Fruit fly (Drosophila melanogaster) whole organism, embryonic: ENCODE data around the gene Ada1-2.

Experiments used
- Atf6 ChIP-seq: fragments of 200-800 bp; sonication (Bioruptor generic); IDR thresholded peaks from 2 replicates; pipeline ENCODE4 v1.3.6; 2022; ENCODE audit warnings: missing biosample characterization, missing genetic modification characterization
- CG10147 ChIP-seq: fragments of 200-800 bp; sonication (Bioruptor generic); optimal IDR thresholded peaks from 2 replicates; lab custom pipeline; 2019; ENCODE audit warnings: missing biosample characterization, mild to moderate bottlenecking, missing genetic modification characterization, moderate library complexity
- CG10565 ChIP-seq: fragments of 200-800 bp; sonication (Bioruptor generic); optimal IDR thresholded peaks from 3 replicates; lab custom pipeline; 2016; ENCODE audit warnings: missing biosample characterization, mild to moderate bottlenecking, missing genetic modification characterization
- CG12219 ChIP-seq: fragments of 200-800 bp; sonication (Bioruptor generic); optimal IDR thresholded peaks from 3 replicates; lab custom pipeline; 2018; ENCODE audit warnings: missing biosample characterization, mild to moderate bottlenecking, missing genetic modification characterization
- CG12391 ChIP-seq: fragments of 200-800 bp; sonication (Bioruptor generic); optimal IDR thresholded peaks from 3 replicates; lab custom pipeline; 2018; ENCODE audit warnings: missing biosample characterization, mild to moderate bottlenecking, missing genetic modification characterization, moderate library complexity
- CG13287 ChIP-seq: fragments of 200-800 bp; sonication (Bioruptor generic); IDR thresholded peaks from 2 replicates; pipeline ENCODE4 v1.3.6; 2022; ENCODE audit warnings: missing biosample characterization, missing genetic modification characterization; ENCODE audit not compliant: partially characterized antibody
- CG14710 ChIP-seq: fragments of 200-800 bp; sonication (Bioruptor generic); optimal IDR thresholded peaks from 3 replicates; lab custom pipeline; 2019; ENCODE audit warnings: missing biosample characterization, mild to moderate bottlenecking, missing genetic modification characterization, moderate library complexity
- CG14965 ChIP-seq: fragments of 200-800 bp; sonication (Bioruptor generic); optimal IDR thresholded peaks from 2 replicates; lab custom pipeline; 2016; ENCODE audit warnings: missing biosample characterization, missing genetic modification characterization, borderline replicate concordance
- CG15479 ChIP-seq: fragments of 200-800 bp; sonication (Bioruptor generic); optimal IDR thresholded peaks from 3 replicates; lab custom pipeline; 2019; ENCODE audit warnings: missing biosample characterization, mild to moderate bottlenecking, missing genetic modification characterization, moderate library complexity
- CG1602 ChIP-seq: fragments of 200-800 bp; sonication (Bioruptor generic); optimal IDR thresholded peaks from 3 replicates; lab custom pipeline; 2016; ENCODE audit warnings: missing biosample characterization, missing genetic modification characterization
- CG16779 ChIP-seq: fragments of 200-800 bp; sonication (Bioruptor generic); IDR thresholded peaks from 2 replicates; pipeline ENCODE4 v1.3.6; 2022; ENCODE audit warnings: missing biosample characterization, missing genetic modification characterization
- CG16813 ChIP-seq: fragments of 200-800 bp; sonication (Bioruptor generic); IDR thresholded peaks from 3 replicates; pipeline ENCODE4 v1.3.6; 2022; ENCODE audit warnings: missing biosample characterization, missing genetic modification characterization; ENCODE audit not compliant: partially characterized antibody
- CG17328 ChIP-seq: fragments of 200-800 bp; sonication (Bioruptor generic); IDR thresholded peaks from 2 replicates; pipeline ENCODE4 v1.3.6; 2022; ENCODE audit warnings: missing biosample characterization, missing genetic modification characterization
- CG2129 ChIP-seq: fragments of 200-800 bp; sonication (Bioruptor generic); IDR thresholded peaks from 2 replicates; pipeline ENCODE4 v1.3.6; 2022; ENCODE audit warnings: missing biosample characterization, missing genetic modification characterization; ENCODE audit not compliant: partially characterized antibody
- CG34422 ChIP-seq: fragments of 200-800 bp; sonication (Bioruptor generic); IDR thresholded peaks from 3 replicates; pipeline ENCODE4 v1.3.6; 2022; ENCODE audit warnings: missing biosample characterization, missing genetic modification characterization
- CG4404 ChIP-seq: fragments of 200-800 bp; sonication (Bioruptor generic); IDR thresholded peaks from 2 replicates; pipeline ENCODE4 v1.3.6; 2022; ENCODE audit warnings: missing biosample characterization, missing genetic modification characterization
- CG4730 ChIP-seq: fragments of 200-800 bp; sonication (Bioruptor generic); IDR thresholded peaks from 2 replicates; pipeline ENCODE4 v1.3.6; 2022; ENCODE audit warnings: missing biosample characterization, missing genetic modification characterization
- CG4820 ChIP-seq: fragments of 200-800 bp; sonication (Bioruptor generic); optimal IDR thresholded peaks from 3 replicates; lab custom pipeline; 2016; ENCODE audit warnings: missing biosample characterization, missing genetic modification characterization
- CG5180 ChIP-seq: fragments of 200-800 bp; sonication (Bioruptor generic); optimal IDR thresholded peaks from 3 replicates; lab custom pipeline; 2017; ENCODE audit warnings: missing biosample characterization, missing genetic modification characterization, mild to moderate bottlenecking, moderate library complexity, missing genetic modification reagents
- CG6854 ChIP-seq: fragments of 200-800 bp; sonication (Bioruptor generic); optimal IDR thresholded peaks from 3 replicates; lab custom pipeline; 2017; ENCODE audit warnings: missing biosample characterization, mild to moderate bottlenecking, missing genetic modification characterization
- CG8924 ChIP-seq: fragments of 200-800 bp; optimal IDR thresholded peaks from 3 replicates; lab custom pipeline; 2019; ENCODE audit warnings: missing biosample characterization, mild to moderate bottlenecking, missing genetic modification characterization, moderate library complexity
- CG8944 ChIP-seq: fragments of 200-800 bp; sonication (Bioruptor generic); optimal IDR thresholded peaks from 3 replicates; lab custom pipeline; 2016; ENCODE audit warnings: missing biosample characterization, missing genetic modification characterization
- D19B ChIP-seq: fragments of 200-800 bp; sonication (Bioruptor generic); optimal IDR thresholded peaks from 2 replicates; lab custom pipeline; 2017; ENCODE audit warnings: missing biosample characterization, mild to moderate bottlenecking, missing genetic modification characterization
- Dek ChIP-seq: fragments of 200-800 bp; sonication (Bioruptor generic); optimal IDR thresholded peaks from 3 replicates; lab custom pipeline; 2019; ENCODE audit warnings: missing biosample characterization, mild to moderate bottlenecking, missing genetic modification characterization, moderate library complexity
- Dll ChIP-seq: fragments of 200-800 bp; sonication (Bioruptor generic); IDR thresholded peaks from 4 replicates; pipeline ENCODE4 v1.3.6; 2022; ENCODE audit warnings: missing biosample characterization, missing genetic modification characterization; ENCODE audit not compliant: partially characterized antibody
- HLH4C ChIP-seq: fragments of 200-800 bp; sonication (Bioruptor generic); IDR thresholded peaks from 3 replicates; pipeline ENCODE4 v1.3.6; 2022; ENCODE audit warnings: missing biosample characterization, missing genetic modification characterization; ENCODE audit not compliant: partially characterized antibody
- Ptx1 ChIP-seq: fragments of 200-800 bp; sonication (Bioruptor generic); IDR thresholded peaks from 2 replicates; pipeline ENCODE4 v1.3.6; 2022; ENCODE audit warnings: missing biosample characterization, missing genetic modification characterization
- Rx ChIP-seq: fragments of 200-800 bp; sonication (Bioruptor generic); IDR thresholded peaks from 2 replicates; pipeline ENCODE4 v1.3.6; 2022; ENCODE audit warnings: missing biosample characterization, missing genetic modification characterization
- Sin3A ChIP-seq: fragments of >200 bp; optimal IDR thresholded peaks from 2 replicates; lab custom pipeline; 2018
- Spps ChIP-seq: fragments of 200-800 bp; sonication (Bioruptor generic); optimal IDR thresholded peaks from 2 replicates; lab custom pipeline; 2018; ENCODE audit warnings: missing biosample characterization, mild to moderate bottlenecking, missing genetic modification characterization
- Usf ChIP-seq: fragments of 200-800 bp; sonication (Bioruptor generic); optimal IDR thresholded peaks from 2 replicates; lab custom pipeline; 2017; ENCODE audit warnings: missing genotype, missing biosample characterization, missing genetic modification characterization
- bigmax ChIP-seq: fragments of 200-800 bp; sonication (Bioruptor generic); optimal IDR thresholded peaks from 2 replicates; lab custom pipeline; 2018; ENCODE audit warnings: missing biosample characterization, mild to moderate bottlenecking, missing genetic modification characterization
- crc ChIP-seq: fragments of 200-800 bp; sonication (Bioruptor generic); optimal IDR thresholded peaks from 2 replicates; lab custom pipeline; 2016; ENCODE audit warnings: missing biosample characterization, missing genetic modification characterization
- da ChIP-seq: fragments of 200-800 bp; sonication (Bioruptor generic); optimal IDR thresholded peaks from 2 replicates; lab custom pipeline; 2016; ENCODE audit warnings: missing biosample characterization, missing genetic modification characterization
- dan ChIP-seq: fragments of 200-800 bp; sonication (Bioruptor generic); IDR thresholded peaks from 2 replicates; pipeline ENCODE4 v1.3.6; 2022; ENCODE audit warnings: missing biosample characterization, missing genetic modification characterization
- dpn ChIP-seq, 2 experiments: fragments of 200-800 bp; sonication (Bioruptor generic); optimal IDR thresholded peaks; 3 replicates each; lab custom pipeline; 2016; ENCODE audit warnings: missing biosample characterization in 2 of 2, missing genetic modification characterization in 2 of 2
- eve ChIP-seq, 2 experiments: fragments of >200 bp; optimal IDR thresholded peaks; 2 replicates each; lab custom pipeline; 2017; ENCODE audit warnings: missing biosample characterization in 2 of 2, missing genetic modification characterization in 2 of 2
- eyg ChIP-seq: fragments of 200-800 bp; sonication (Bioruptor generic); optimal IDR thresholded peaks from 3 replicates; lab custom pipeline; 2016; ENCODE audit warnings: missing biosample characterization, missing genetic modification characterization
- fd102C ChIP-seq: fragments of 200-800 bp; sonication (Bioruptor generic); optimal IDR thresholded peaks from 2 replicates; lab custom pipeline; 2018; ENCODE audit warnings: missing biosample characterization, mild to moderate bottlenecking, missing genetic modification characterization, moderate library complexity
- fd3F ChIP-seq: fragments of 200-800 bp; sonication (Bioruptor generic); optimal IDR thresholded peaks from 2 replicates; lab custom pipeline; 2018; ENCODE audit warnings: missing biosample characterization, mild to moderate bottlenecking, missing genetic modification characterization, moderate library complexity
- ham ChIP-seq: fragments of 200-800 bp; sonication (Bioruptor generic); IDR thresholded peaks from 2 replicates; pipeline ENCODE4 v1.3.6; 2022; ENCODE audit warnings: missing biosample characterization, missing genetic modification characterization
- inv ChIP-seq: fragments of 200-800 bp; sonication (Bioruptor generic); IDR thresholded peaks from 2 replicates; pipeline ENCODE4 v1.3.6; 2022; ENCODE audit warnings: missing biosample characterization, missing genetic modification characterization; ENCODE audit not compliant: partially characterized antibody
- lov ChIP-seq, 2 experiments: fragments of 200-800 bp in 1 of 2; fragments of >200 bp in 1 of 2; sonication (Bioruptor generic) in 1 of 2; IDR thresholded peaks in 1 of 2; optimal IDR thresholded peaks in 1 of 2; 2 replicates in 1 of 2; 3 replicates in 1 of 2; pipeline versions ENCODE4 v1.3.6 to Lab custom; 2017 to 2022; ENCODE audit warnings: missing biosample characterization in 1 of 2, missing genetic modification characterization in 1 of 2
- pros ChIP-seq: fragments of 200-800 bp; sonication (Bioruptor generic); optimal IDR thresholded peaks from 3 replicates; lab custom pipeline; 2019; ENCODE audit warnings: missing biosample characterization, mild to moderate bottlenecking, missing genetic modification characterization, moderate library complexity
- seq ChIP-seq: fragments of 200-800 bp; sonication (Bioruptor generic); IDR thresholded peaks from 2 replicates; pipeline ENCODE4 v1.3.6; 2022; ENCODE audit warnings: missing biosample characterization, missing genetic modification characterization
- sqz ChIP-seq: fragments of 200-800 bp; sonication (Bioruptor generic); optimal IDR thresholded peaks from 3 replicates; lab custom pipeline; 2018; ENCODE audit warnings: missing biosample characterization, mild to moderate bottlenecking, missing genetic modification characterization
- tio ChIP-seq: fragments of 200-800 bp; sonication (Bioruptor generic); optimal IDR thresholded peaks from 2 replicates; lab custom pipeline; 2017; ENCODE audit warnings: missing biosample characterization, missing genetic modification characterization, inconsistent platforms
- tx ChIP-seq: fragments of 200-800 bp; sonication (Bioruptor generic); optimal IDR thresholded peaks from 2 replicates; lab custom pipeline; 2016; ENCODE audit warnings: missing biosample characterization, missing genetic modification characterization

Ada1-2 gene

DNA sequence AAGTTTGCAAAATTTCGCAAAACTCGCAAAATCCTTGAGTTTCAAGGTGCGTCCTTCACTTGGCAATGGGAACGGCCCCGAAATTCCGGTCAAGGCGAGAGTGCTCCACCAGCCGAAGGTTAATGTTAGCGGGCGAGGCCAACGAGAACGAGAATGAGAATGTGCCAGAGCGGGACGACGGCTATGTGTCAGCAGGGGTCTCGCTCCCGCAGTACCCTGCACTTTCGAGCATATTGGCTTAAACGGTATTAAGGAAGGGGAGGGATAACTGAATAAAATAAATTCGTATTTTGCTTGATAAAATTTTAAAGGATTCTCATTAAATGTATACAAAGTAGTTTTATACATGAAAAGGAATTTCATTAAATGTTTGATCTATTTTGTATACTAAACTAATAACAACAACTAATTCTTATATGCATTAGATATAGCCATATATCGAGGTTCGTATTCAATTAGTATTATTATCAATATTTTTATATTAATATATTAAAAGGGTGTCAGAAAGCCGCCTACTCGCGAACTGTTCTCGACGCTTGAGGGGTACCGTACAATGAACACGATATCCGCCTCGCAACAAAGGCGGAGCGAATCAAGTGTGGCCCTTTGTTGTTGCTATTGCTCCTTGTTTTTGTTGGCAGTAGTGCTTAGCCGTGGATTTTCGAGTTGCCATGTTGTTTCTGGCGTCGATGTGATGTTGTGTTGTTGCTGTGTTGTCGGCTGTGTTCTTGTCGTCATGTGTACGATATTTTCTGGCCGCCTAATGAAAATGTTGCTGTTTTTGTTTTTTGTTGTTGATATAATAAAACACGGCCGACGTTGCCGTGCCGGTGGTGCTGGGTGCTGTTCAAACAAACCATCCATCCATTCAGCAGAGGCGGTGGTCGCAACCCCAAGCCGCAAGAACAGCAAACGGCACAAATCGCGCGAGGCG, 14.0 kb downstream of the Ada1-2 start (continued):
- TF ChIP-seq pros (GFP tag; lab: Kevin White, UChicago) (no peak), seq (GFP tag; lab: Robert Waterston, UW) (no peak), CG5180 (peak; percentile 68), crc (GFP tag; lab: Kevin White, UChicago) (peak; percentile 3), CG12391 (tag; lab: Kevin White, UChicago) (peak; percentile 98), HLH4C (no peak), CG13287 (GFP tag; lab: Robert Waterston, UW) (no peak), CG2129 (GFP tag; lab: Robert Waterston, UW) (no peak), CG34422 (GFP tag; lab: Robert Waterston, UW) (no peak), CG4820 (GFP tag; lab: Kevin White, UChicago) (peak; percentile 91), CG10147 (GFP tag; lab: Kevin White, UChicago) (peak; percentile 95), CG1602 (GFP tag; lab: Kevin White, UChicago) (peak; percentile 93), CG12219 (GFP tag; lab: Kevin White, UChicago) (peak; percentile 74), Ptx1 (GFP tag; lab: Robert Waterston, UW) (no peak), CG6854 (peak; percentile 91), CG17328 (no peak), dan (GFP tag; lab: Robert Waterston, UW) (no peak), Sin3A (no peak), da (no peak), tx (GFP tag; lab: Kevin White, UChicago) (peak; percentile 55), CG4404 (GFP tag; lab: Robert Waterston, UW) (no peak), Dll (GFP tag; lab: Robert Waterston, UW) (no peak), CG16779 (GFP tag; lab: Robert Waterston, UW) (no peak), fd3F (GFP tag; lab: Kevin White, UChicago) (peak; percentile 92), CG14710 (tag; lab: Kevin White, UChicago) (peak; percentile 97), Usf (GFP tag; lab: Kevin White, UChicago) (peak; percentile 94), Rx (GFP tag; lab: Robert Waterston, UW) (no peak), CG16813 (no peak), D19B (GFP tag; lab: Kevin White, UChicago) (peak; percentile 96), eyg (peak; percentile 52), eve (GFP tag; optimal IDR thresholded peaks at IDR 0.05; lab: Kevin White, UChicago) (no peak), CG8944 (GFP tag; lab: Kevin White, UChicago) (peak; percentile 38), CG10565 (GFP tag; lab: Kevin White, UChicago) (peak; percentile 58), tio (GFP tag; lab: Kevin White, UChicago) (peak; percentile 96), CG4730 (GFP tag; lab: Robert Waterston, UW) (no peak), fd102C (GFP tag; lab: Kevin White, UChicago) (peak; percentile 52), Dek (tag; lab: Kevin White, UChicago) (peak; percentile 95), CG8924 (peak; percentile 98), inv (GFP tag; lab: Robert Waterston, UW) (no peak), sqz (GFP tag; lab: Kevin White, UChicago) (peak; percentile 81), CG14965 (GFP tag; lab: Kevin White, UChicago) (peak; percentile 12), ham (no peak), Spps (peak; percentile 84), dpn (GFP tag; optimal IDR thresholded peaks at IDR 0.05; lab: Kevin White, UChicago) (peak; percentile 71 to 92), CG15479 (GFP tag; lab: Kevin White, UChicago) (no peak), lov (optimal IDR thresholded peaks at IDR 0.05; lab: Kevin White, UChicago) (no peak), lov (GFP tag; IDR thresholded peaks at IDR 0.05; lab: Robert Waterston, UW) (no peak), bigmax (GFP tag; lab: Kevin White, UChicago) (no peak), Atf6 (no peak)
